Worm (Caenorhabditis elegans) whole organism, L4 larva: ENCODE data around the gene srx-112.

Experiments
- T26A8.4 ChIP-seq: fragments of 200-800 bp; sonication (Bioruptor generic); IDR thresholded peaks from 2 replicates; pipeline ENCODE4 v1.3.6; 2022; ENCODE audit warnings: missing genetic modification characterization, missing compliant biosample characterization
- Y105C5A.15 ChIP-seq: fragments of 200-800 bp; sonication (Bioruptor generic); IDR thresholded peaks from 2 replicates; pipeline ENCODE4 v1.3.6; 2022; ENCODE audit warnings: missing genetic modification characterization, missing compliant biosample characterization
- attf-4 ChIP-seq: sonication (generic microtip); optimal IDR thresholded peaks from 3 replicates; lab custom pipeline; 2017; ENCODE audit warnings: missing biosample characterization, missing genetic modification characterization
- ceh-28 ChIP-seq: fragments of 150-350 bp; optimal IDR thresholded peaks from 2 replicates; lab custom pipeline; 2014; ENCODE audit warnings: missing biosample characterization, missing genetic modification reagents, missing genetic modification characterization
- ceh-44 ChIP-seq: fragments of 200-800 bp; sonication (Bioruptor generic); IDR thresholded peaks from 2 replicates; pipeline ENCODE4 v1.3.6; 2022; ENCODE audit warnings: missing genetic modification reagents, missing genetic modification characterization, missing compliant biosample characterization
- ceh-82 ChIP-seq: sonication (generic microtip); optimal IDR thresholded peaks from 2 replicates; lab custom pipeline; 2017; ENCODE audit warnings: missing biosample characterization, missing genetic modification characterization
- ces-1 ChIP-seq: fragments of 150-350 bp; sonication (generic microtip); optimal IDR thresholded peaks from 4 replicates; lab custom pipeline; 2014; ENCODE audit warnings: missing biosample characterization, missing genetic modification reagents, missing genetic modification characterization
- daf-12 ChIP-seq: fragments of 150-350 bp; optimal IDR thresholded peaks from 2 replicates; lab custom pipeline; 2014; ENCODE audit warnings: missing biosample characterization, missing genetic modification reagents, missing genetic modification characterization
- daf-16 ChIP-seq, 3 experiments: sonication (generic microtip); optimal IDR thresholded peaks; 2 replicates each; lab custom pipeline; 2016 to 2017; ENCODE audit warnings: missing genetic modification characterization in 3 of 3, missing genetic modification reagents in 3 of 3, mild to moderate bottlenecking in 2 of 3, missing compliant biosample characterization in 2 of 3, missing biosample characterization in 1 of 3, moderate library complexity in 1 of 3
- daf-8 ChIP-seq: fragments of 200-800 bp; sonication (Bioruptor generic); IDR thresholded peaks from 2 replicates; pipeline ENCODE4 v1.3.6; 2022; ENCODE audit warnings: missing genetic modification characterization, missing compliant biosample characterization
- dmd-6 ChIP-seq: fragments of 200-800 bp; sonication (Bioruptor generic); IDR thresholded peaks from 2 replicates; pipeline ENCODE4 v1.3.6; 2022; ENCODE audit warnings: missing genetic modification reagents, missing genetic modification characterization, missing compliant biosample characterization
- dmd-8 ChIP-seq: fragments of 200-800 bp; sonication (Bioruptor generic); IDR thresholded peaks from 2 replicates; pipeline ENCODE4 v1.3.6; 2022; ENCODE audit warnings: missing genetic modification characterization, missing compliant biosample characterization
- dmd-9 ChIP-seq: fragments of 200-800 bp; sonication (Bioruptor generic); IDR thresholded peaks from 2 replicates; pipeline ENCODE4 v1.3.6; 2022; ENCODE audit warnings: missing genetic modification reagents, missing genetic modification characterization, missing compliant biosample characterization
- dpl-1 ChIP-seq: fragments of 150-350 bp; optimal IDR thresholded peaks from 2 replicates; lab custom pipeline; 2014; ENCODE audit warnings: missing biosample characterization, missing genetic modification reagents, missing genetic modification characterization
- duxl-1 ChIP-seq: sonication (generic microtip); optimal IDR thresholded peaks from 2 replicates; lab custom pipeline; 2016; ENCODE audit warnings: mild to moderate bottlenecking, missing genetic modification characterization, moderate library complexity, missing compliant biosample characterization; ENCODE audit not compliant: poor library complexity
- dve-1 ChIP-seq: sonication (generic microtip); optimal IDR thresholded peaks from 2 replicates; lab custom pipeline; 2017; ENCODE audit warnings: antibody characterized with exemption, mild to moderate bottlenecking, missing genetic modification characterization, missing compliant biosample characterization; ENCODE audit not compliant: insufficient read depth
- fos-1 ChIP-seq: fragments of 150-350 bp; optimal IDR thresholded peaks from 2 replicates; lab custom pipeline; 2014; ENCODE audit warnings: missing biosample characterization, missing genetic modification characterization
- hlh-11 ChIP-seq: fragments of 200-800 bp; sonication (Bioruptor generic); optimal IDR thresholded peaks from 2 replicates; lab custom pipeline; 2018; ENCODE audit warnings: mild to moderate bottlenecking, missing genetic modification characterization, missing compliant biosample characterization
- hlh-30 ChIP-seq: sonication (generic microtip); optimal IDR thresholded peaks from 2 replicates; lab custom pipeline; 2017; ENCODE audit warnings: antibody characterized with exemption, mild to moderate bottlenecking, missing genetic modification characterization, missing compliant biosample characterization; ENCODE audit not compliant: insufficient read depth
- hmg-1.1 ChIP-seq: fragments of 200-800 bp; sonication (Bioruptor generic); IDR thresholded peaks from 2 replicates; pipeline ENCODE4 v1.3.6; 2022; ENCODE audit warnings: missing genetic modification reagents, missing genetic modification characterization, missing compliant biosample characterization
- lin-13 ChIP-seq: fragments of 150-350 bp; optimal IDR thresholded peaks from 2 replicates; lab custom pipeline; 2014; ENCODE audit warnings: missing biosample characterization, missing genetic modification reagents, missing genetic modification characterization
- lin-15B ChIP-seq: fragments of 150-350 bp; sonication (generic microtip); optimal IDR thresholded peaks from 3 replicates; lab custom pipeline; 2014; ENCODE audit warnings: missing biosample characterization, missing genetic modification characterization
- lin-38 ChIP-seq: fragments of 200-800 bp; sonication (Bioruptor generic); IDR thresholded peaks from 2 replicates; pipeline ENCODE4 v1.3.6; 2022; ENCODE audit warnings: missing genetic modification reagents, missing genetic modification characterization, missing compliant biosample characterization
- lsy-2 ChIP-seq, 2 experiments: fragments of 150-350 bp in 1 of 2; sonication (generic microtip) in 1 of 2; optimal IDR thresholded peaks; 2 replicates each; lab custom pipeline; 2014 to 2017; ENCODE audit warnings: missing biosample characterization in 2 of 2, missing genetic modification characterization in 2 of 2
- madf-9 ChIP-seq: fragments of 200-800 bp; sonication (Bioruptor generic); conservative IDR thresholded peaks from 2 replicates; pipeline ENCODE4 v1.3.6; 2022; ENCODE audit warnings: missing genetic modification reagents, missing genetic modification characterization, missing compliant biosample characterization
- mes-2 ChIP-seq: sonication (generic microtip); optimal IDR thresholded peaks from 2 replicates; lab custom pipeline; 2016; ENCODE audit warnings: missing genotype, mild to moderate bottlenecking, missing genetic modification characterization, missing compliant biosample characterization; ENCODE audit not compliant: poor library complexity, severe bottlenecking
- mxl-2 ChIP-seq: fragments of 200-800 bp; sonication (Bioruptor generic); conservative IDR thresholded peaks from 2 replicates; pipeline ENCODE4 v1.3.6; 2022; ENCODE audit warnings: missing genetic modification reagents, missing genetic modification characterization, missing compliant biosample characterization
- nhr-10 ChIP-seq: fragments of 150-350 bp; optimal IDR thresholded peaks from 2 replicates; lab custom pipeline; 2014; ENCODE audit warnings: missing biosample characterization, missing genetic modification characterization
- nhr-102 ChIP-seq: sonication (generic microtip); optimal IDR thresholded peaks from 2 replicates; lab custom pipeline; 2016; ENCODE audit warnings: mild to moderate bottlenecking, missing genetic modification characterization, moderate library complexity, missing compliant biosample characterization
- nhr-11 ChIP-seq: fragments of 150-350 bp; optimal IDR thresholded peaks from 2 replicates; lab custom pipeline; 2014; ENCODE audit warnings: missing biosample characterization, missing genetic modification characterization
- nhr-237 ChIP-seq: sonication (generic microtip); optimal IDR thresholded peaks from 2 replicates; lab custom pipeline; 2017; ENCODE audit warnings: missing biosample characterization, missing genetic modification characterization
- nhr-41 ChIP-seq: fragments of 200-800 bp; sonication (Bioruptor generic); IDR thresholded peaks from 2 replicates; pipeline ENCODE4 v1.3.6; 2022; ENCODE audit warnings: missing genetic modification reagents, missing genetic modification characterization, missing compliant biosample characterization
- nhr-48 ChIP-seq: sonication (generic microtip); optimal IDR thresholded peaks from 2 replicates; lab custom pipeline; 2016; ENCODE audit warnings: mild to moderate bottlenecking, missing genetic modification characterization, missing compliant biosample characterization
- pha-4 ChIP-seq, 2 experiments: fragments of 150-350 bp in 1 of 2; fragments of 200-800 bp in 1 of 2; sonication (Bioruptor generic) in 1 of 2; IDR thresholded peaks in 1 of 2; optimal IDR thresholded peaks in 1 of 2; 2 replicates each; pipeline versions ENCODE4 v1.3.6 to Lab custom; 2014 to 2022; ENCODE audit warnings: missing genetic modification characterization in 2 of 2, missing genetic modification reagents in 2 of 2, missing biosample characterization in 1 of 2, missing compliant biosample characterization in 1 of 2
- php-3 ChIP-seq: fragments of 200-800 bp; sonication (Bioruptor generic); IDR thresholded peaks from 2 replicates; pipeline ENCODE4 v1.3.6; 2022; ENCODE audit warnings: missing genetic modification reagents, missing genetic modification characterization, missing compliant biosample characterization
- pqm-1 ChIP-seq: sonication (generic microtip); optimal IDR thresholded peaks from 2 replicates; lab custom pipeline; 2017; ENCODE audit warnings: missing biosample characterization, missing genetic modification characterization
- rbr-2 ChIP-seq: sonication (generic microtip); optimal IDR thresholded peaks from 2 replicates; lab custom pipeline; 2016; ENCODE audit warnings: missing genotype, missing genetic modification characterization, missing compliant biosample characterization
- saeg-2 ChIP-seq: fragments of 200-800 bp; sonication (Bioruptor generic); IDR thresholded peaks from 2 replicates; pipeline ENCODE4 v1.3.6; 2022; ENCODE audit warnings: missing genetic modification reagents, missing genetic modification characterization, missing compliant biosample characterization
- skn-1 ChIP-seq: fragments of 150-350 bp; optimal IDR thresholded peaks from 2 replicates; lab custom pipeline; 2014; ENCODE audit warnings: missing biosample characterization, missing genetic modification characterization
- snpc-1.2 ChIP-seq: fragments of 200-800 bp; sonication (Bioruptor generic); IDR thresholded peaks from 2 replicates; pipeline ENCODE4 v1.3.6; 2022; ENCODE audit warnings: missing genetic modification reagents, missing genetic modification characterization, missing compliant biosample characterization
- unc-62 ChIP-seq, 3 experiments: fragments of 150-350 bp in 1 of 3; sonication (generic microtip); optimal IDR thresholded peaks in 2 of 3; peaks in 1 of 3; 1 replicate in 1 of 3; 2 replicates in 2 of 3; lab custom pipeline; 2014 to 2017; ENCODE audit warnings: missing biosample characterization in 3 of 3, missing genetic modification characterization in 3 of 3, missing genetic modification reagents in 3 of 3, missing genotype in 1 of 3
- zag-1 ChIP-seq: fragments of 150-350 bp; optimal IDR thresholded peaks from 2 replicates; lab custom pipeline; 2014; ENCODE audit warnings: missing biosample characterization, missing genetic modification characterization
- zfp-3 ChIP-seq: fragments of 200-800 bp; sonication (Bioruptor generic); conservative IDR thresholded peaks from 2 replicates; pipeline ENCODE4 v1.3.6; 2022; ENCODE audit warnings: missing genetic modification reagents, missing genetic modification characterization, missing compliant biosample characterization
- zip-11 ChIP-seq: fragments of 200-800 bp; sonication (Bioruptor generic); IDR thresholded peaks from 2 replicates; pipeline ENCODE4 v1.3.6; 2022; ENCODE audit warnings: missing genetic modification characterization, missing compliant biosample characterization
- ztf-7 ChIP-seq: fragments of 150-350 bp; optimal IDR thresholded peaks from 2 replicates; lab custom pipeline; 2014; ENCODE audit warnings: missing biosample characterization, missing genetic modification characterization

srx-112 gene

DNA sequence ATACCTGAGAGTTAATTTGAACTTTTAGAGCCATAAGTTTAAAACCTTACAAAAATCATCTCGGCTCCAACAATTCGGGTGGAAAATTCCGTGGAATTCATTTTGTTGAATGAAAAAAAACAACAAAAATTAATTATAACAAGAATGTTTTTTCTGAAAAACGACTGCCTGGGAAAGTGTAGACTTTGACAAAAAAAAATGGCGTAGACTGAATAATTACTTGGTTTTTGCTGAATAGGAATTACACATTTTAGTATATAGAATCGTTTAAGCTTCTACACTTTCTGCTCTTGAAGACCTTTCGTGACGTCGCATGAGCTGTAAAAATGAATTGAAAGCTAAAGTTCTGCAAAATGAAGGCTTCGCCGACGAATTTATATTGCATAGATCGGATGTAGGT lies at the start of gene srx-112:
TSS of gene srx-112 (minus strand) at position 101 of the 400 bp plus-strand sequence.
- TF ChIP-seq snpc-1.2 (GFP tag; lab: Robert Waterston, UW) = no peak
- no peak for TF ChIP-seq ces-1 (GFP tag; lab: Kevin White, UChicago)
- TF ChIP-seq nhr-11 (tag; lab: Kevin White, UChicago) = no peak
- no peak for TF ChIP-seq pqm-1
- TF ChIP-seq zip-11 (GFP tag; lab: Robert Waterston, UW) = no peak
- TF ChIP-seq attf-4 (tag; lab: Kevin White, UChicago) = no peak
- no peak for TF ChIP-seq nhr-237
- TF ChIP-seq daf-8 (GFP tag; lab: Robert Waterston, UW) = no peak
- TF ChIP-seq duxl-1 (tag; lab: Kevin White, UChicago) = no peak
- no peak for TF ChIP-seq Y105C5A.15 (GFP tag; lab: Robert Waterston, UW)
- no peak for TF ChIP-seq dmd-8
- no peak for TF ChIP-seq dmd-9 (GFP tag; lab: Robert Waterston, UW)
- no peak for TF ChIP-seq nhr-41 (GFP tag; lab: Robert Waterston, UW)
- no peak for TF ChIP-seq ceh-82 (tag; lab: Kevin White, UChicago)
- TF ChIP-seq nhr-48 (tag; lab: Kevin White, UChicago) = no peak
- TF ChIP-seq lin-38 = no peak

DNA sequence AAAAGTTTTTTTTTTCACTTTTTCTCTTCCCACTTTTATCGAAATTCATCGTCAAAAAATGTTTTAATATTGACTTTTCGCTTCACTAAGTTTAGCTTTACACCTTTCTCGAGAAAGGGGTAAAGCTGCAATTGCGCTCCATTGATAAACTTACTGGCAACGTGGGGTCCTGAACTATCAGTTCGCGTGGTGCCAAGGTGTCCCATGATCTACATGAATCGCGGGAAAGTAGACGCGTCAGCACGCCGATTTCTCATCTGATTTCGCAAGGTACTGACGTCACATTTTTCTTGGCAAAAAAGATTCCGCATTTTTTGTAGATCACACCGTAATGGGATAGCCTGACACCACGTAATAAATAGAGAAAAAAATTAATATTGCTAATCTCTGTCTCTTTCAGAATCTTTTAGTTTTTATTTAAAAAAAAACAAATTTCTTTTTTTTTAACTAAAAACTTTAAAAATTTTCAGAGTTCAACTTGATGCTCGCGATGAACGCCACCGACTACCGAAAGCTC lies 47.5 kb upstream of the srx-112 start, which contains the start of gene lido-15:
TSS of gene lido-15 (plus strand) at position 467 of the 517 bp plus-strand sequence.
- no peak for TF ChIP-seq ceh-44 (GFP tag; lab: Robert Waterston, UW)
- no peak for TF ChIP-seq ceh-28 (tag; lab: Kevin White, UChicago)
- no peak for TF ChIP-seq skn-1 (tag; lab: Kevin White, UChicago)
- no peak for TF ChIP-seq zfp-3 (GFP tag; lab: Robert Waterston, UW)
- peak; percentile 42 for TF ChIP-seq lin-38
- no peak for TF ChIP-seq nhr-10 (tag; lab: Kevin White, UChicago)
- peak; percentile 51 for TF ChIP-seq hlh-30 (tag; lab: Kevin White, UChicago)
- peak in 1 of 2 experiments; percentile 64 for TF ChIP-seq unc-62 (GFP tag; optimal IDR thresholded peaks at IDR 0.05 in 1 of 2; lab: Kevin White, UChicago)
- no peak for TF ChIP-seq unc-62 (tag; optimal IDR thresholded peaks at IDR 0.05; lab: Kevin White, UChicago)
- TF ChIP-seq madf-9 (GFP tag; lab: Robert Waterston, UW) = no peak
- TF ChIP-seq mxl-2 (GFP tag; lab: Robert Waterston, UW) = no peak
- no peak for TF ChIP-seq daf-12 (tag; lab: Kevin White, UChicago)
- no peak for TF ChIP-seq T26A8.4 (GFP tag; lab: Robert Waterston, UW)

DNA sequence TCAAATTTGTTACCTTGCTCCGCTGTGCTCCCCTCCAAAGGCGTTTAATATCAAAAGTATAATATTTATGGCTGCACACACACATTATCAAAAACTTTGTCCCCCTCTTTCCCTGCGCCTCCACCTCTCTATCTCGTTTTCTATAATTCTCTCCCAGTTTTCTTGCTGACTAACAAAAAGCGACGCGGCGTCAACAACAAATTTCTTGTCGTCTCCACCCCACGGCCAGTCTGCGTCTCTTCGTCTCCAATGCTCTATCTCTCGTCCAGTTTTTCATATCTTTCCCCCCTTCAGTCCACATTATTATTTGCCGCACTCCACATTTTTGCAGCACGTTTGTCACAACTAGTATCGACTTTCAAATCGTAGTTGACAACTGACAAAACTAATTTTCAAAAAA lies 46.2 kb upstream of the srx-112 start:
- TF ChIP-seq hlh-30 (tag; lab: Kevin White, UChicago) = peak; percentile 34
- TF ChIP-seq mxl-2 (GFP tag; lab: Robert Waterston, UW) = no peak
- TF ChIP-seq saeg-2 (GFP tag; lab: Robert Waterston, UW) = no peak
- no peak for TF ChIP-seq ztf-7 (tag; lab: Kevin White, UChicago)
- TF ChIP-seq hlh-11 = peak; percentile 63
- peak in 1 of 2 experiments; percentile 49 for TF ChIP-seq lsy-2 (tag; optimal IDR thresholded peaks at IDR 0.05; lab: Kevin White, UChicago)
- TF ChIP-seq php-3 (GFP tag; lab: Robert Waterston, UW) = 0 out of 2 replicates have a peak, but pooled peaks have one; percentile 36
- TF ChIP-seq fos-1 (tag; lab: Kevin White, UChicago) = no peak
- peak; percentile 32; the same call in 1 of the 2 replicates for TF ChIP-seq hmg-1.1 (GFP tag; lab: Robert Waterston, UW)
- TF ChIP-seq pha-4 (GFP tag; IDR thresholded peaks at IDR 0.05; lab: Robert Waterston, UW) = no peak
- peak; percentile 75 for TF ChIP-seq pha-4 (tag; optimal IDR thresholded peaks at IDR 0.05; lab: Kevin White, UChicago)
- peak; percentile 87 for TF ChIP-seq dve-1 (tag; lab: Kevin White, UChicago)
- TF ChIP-seq rbr-2 = peak; percentile 68
- no peak for TF ChIP-seq snpc-1.2 (GFP tag; lab: Robert Waterston, UW)
- TF ChIP-seq nhr-102 (tag; lab: Kevin White, UChicago) = peak; percentile 30
- TF ChIP-seq unc-62 (GFP tag; optimal IDR thresholded peaks at IDR 0.05 in 1 of 2; lab: Kevin White, UChicago) = peak in 1 of 2 experiments; percentile 81
- no peak for TF ChIP-seq unc-62 (tag; optimal IDR thresholded peaks at IDR 0.05; lab: Kevin White, UChicago)
- peak; percentile 13 for TF ChIP-seq dpl-1 (GFP tag; lab: Kevin White, UChicago)
- no peak for TF ChIP-seq zag-1 (tag; lab: Kevin White, UChicago)
- no peak for TF ChIP-seq lin-15B
- peak; percentile 24 for TF ChIP-seq lin-13
- TF ChIP-seq dmd-6 (GFP tag; lab: Robert Waterston, UW) = peak; percentile 36; the same call in 1 of the 2 replicates
- 0 out of 2 replicates have a peak, but pooled peaks have one; percentile 7 for TF ChIP-seq lin-38
- TF ChIP-seq daf-16 (GFP tag; optimal IDR thresholded peaks at IDR 0.05; lab: Kevin White, UChicago) = peak in 1 of 2 experiments; percentile 64
- TF ChIP-seq daf-16 (tag; optimal IDR thresholded peaks at IDR 0.05; lab: Kevin White, UChicago) = peak; percentile 77
- peak; percentile 47 for TF ChIP-seq mes-2 (tag; lab: Kevin White, UChicago)
